Worm (Caenorhabditis elegans): ENCODE data around the gene skn-1.

ce11 chrIV:5703443-5703842, 43.3 kb upstream of the skn-1 start, which contains the start of the genes C55C3.73 and perm-5:
- TF ChIP-seq ceh-82 (tag; optimal IDR thresholded peaks at IDR 0.05) = no peak
- TF ChIP-seq egl-27 (tag; optimal IDR thresholded peaks at IDR 0.05) = no peak
- no peak for TF ChIP-seq nhr-76 (tag; optimal IDR thresholded peaks at IDR 0.05)
- TF ChIP-seq nhr-77 (tag; optimal IDR thresholded peaks at IDR 0.05) = no peak
- no peak for TF ChIP-seq jun-1 (tag; optimal IDR thresholded peaks at IDR 0.05)
- no peak for TF ChIP-seq lin-39 (tag; optimal IDR thresholded peaks at IDR 0.05)
- TF ChIP-seq nhr-11 (tag; optimal IDR thresholded peaks at IDR 0.05) = no peak
- TF ChIP-seq blmp-1 (tag; optimal IDR thresholded peaks at IDR 0.05) = no peak
- no peak for TF ChIP-seq swsn-7 (tag; optimal IDR thresholded peaks at IDR 0.05)
